Worm (Caenorhabditis elegans) whole organism, young adult: Measurements from ENCODE around the gene C55A6.1.
A peak's percentile ranks its signal among the peaks of the same experiment; 100 is the strongest.
"Not testable (repeated sequence)": the region's sequence is repeated elsewhere in the genome, so short reads cannot be mapped to it uniquely, and the experiment has no call there.

Experiments
- C17E4.6 ChIP-seq: fragments of 200-800 bp; sonication (Bioruptor generic); IDR thresholded peaks from 2 replicates; pipeline ENCODE4 v1.3.6; 2022; ENCODE audit warnings: missing genetic modification reagents, missing genetic modification characterization, missing compliant biosample characterization
- F33H1.4 ChIP-seq: fragments of 200-800 bp; sonication (Bioruptor generic); IDR thresholded peaks from 2 replicates; pipeline ENCODE4 v1.3.6; 2022; ENCODE audit warnings: missing genetic modification reagents, missing genetic modification characterization, missing compliant biosample characterization
- F39B2.1 ChIP-seq: fragments of 200-800 bp; sonication (Bioruptor generic); IDR thresholded peaks from 2 replicates; pipeline ENCODE4 v1.3.6; 2022; ENCODE audit warnings: missing genetic modification reagents, missing genetic modification characterization, missing compliant biosample characterization
- F49E8.2 ChIP-seq: sonication (generic microtip); optimal IDR thresholded peaks from 3 replicates; lab custom pipeline; 2017; ENCODE audit warnings: missing genetic modification characterization, mild to moderate bottlenecking, missing compliant biosample characterization, antibody characterized with exemption, moderate library complexity; ENCODE audit not compliant: insufficient read depth
- F52B5.7 ChIP-seq: sonication (generic microtip); optimal IDR thresholded peaks from 2 replicates; lab custom pipeline; 2016; ENCODE audit warnings: mild to moderate bottlenecking, missing genetic modification characterization, missing compliant biosample characterization
- F55B11.4 ChIP-seq: sonication (generic microtip); optimal IDR thresholded peaks from 2 replicates; lab custom pipeline; 2016; ENCODE audit warnings: missing compliant biosample characterization, missing genetic modification characterization, borderline replicate concordance; ENCODE audit not compliant: insufficient read depth
- T07F8.4 ChIP-seq: sonication (generic microtip); optimal IDR thresholded peaks from 2 replicates; lab custom pipeline; 2016; ENCODE audit warnings: mild to moderate bottlenecking, missing genetic modification characterization, moderate library complexity, missing compliant biosample characterization
- Y56A3A.18 ChIP-seq: fragments of 200-800 bp; sonication (Bioruptor generic); IDR thresholded peaks from 2 replicates; pipeline ENCODE4 v1.3.6; 2022; ENCODE audit warnings: missing genetic modification reagents, missing genetic modification characterization, missing compliant biosample characterization
- Y95B8A.8 ChIP-seq: fragments of 200-800 bp; sonication (Bioruptor generic); IDR thresholded peaks from 2 replicates; pipeline ENCODE4 v1.3.6; 2022; ENCODE audit warnings: missing genetic modification reagents, missing genetic modification characterization, missing compliant biosample characterization
- aptf-3 ChIP-seq: fragments of 200-800 bp; sonication (Bioruptor generic); IDR thresholded peaks from 2 replicates; pipeline ENCODE4 v1.3.6; 2022; ENCODE audit warnings: missing genetic modification characterization, missing compliant biosample characterization
- egrh-3 ChIP-seq: fragments of 200-800 bp; sonication (Bioruptor generic); IDR thresholded peaks from 2 replicates; pipeline ENCODE4 v1.3.6; 2022; ENCODE audit warnings: missing genetic modification reagents, missing genetic modification characterization, missing compliant biosample characterization
- ekl-4 ChIP-seq: fragments of 200-800 bp; sonication (Bioruptor generic); IDR thresholded peaks from 2 replicates; pipeline ENCODE4 v1.3.6; 2022; ENCODE audit warnings: missing genetic modification reagents, missing genetic modification characterization, missing compliant biosample characterization
- fkh-3 ChIP-seq: sonication (generic microtip); optimal IDR thresholded peaks from 2 replicates; lab custom pipeline; 2016; ENCODE audit warnings: mild to moderate bottlenecking, missing genetic modification characterization, missing compliant biosample characterization
- hmg-1.2 ChIP-seq: fragments of 200-800 bp; sonication (Bioruptor generic); IDR thresholded peaks from 2 replicates; pipeline ENCODE4 v1.3.6; 2022; ENCODE audit warnings: missing genetic modification reagents, missing genetic modification characterization, missing compliant biosample characterization
- hmg-20 ChIP-seq: fragments of 200-800 bp; sonication (Bioruptor generic); IDR thresholded peaks from 2 replicates; pipeline ENCODE4 v1.3.6; 2022; ENCODE audit warnings: missing genetic modification reagents, missing genetic modification characterization, missing compliant biosample characterization
- hrde-1 ChIP-seq: sonication (generic microtip); optimal IDR thresholded peaks from 2 replicates; lab custom pipeline; 2016; ENCODE audit warnings: missing genetic modification characterization, mild to moderate bottlenecking, missing compliant biosample characterization, moderate library complexity, missing genotype, missing genetic modification reagents, borderline replicate concordance
- hsf-1 ChIP-seq: fragments of 200-800 bp; sonication (Bioruptor generic); IDR thresholded peaks from 2 replicates; pipeline ENCODE4 v1.3.6; 2022; ENCODE audit warnings: missing genetic modification reagents, missing genetic modification characterization, missing compliant biosample characterization
- lsl-1 ChIP-seq: fragments of 200-800 bp; sonication (Bioruptor generic); optimal IDR thresholded peaks from 2 replicates; lab custom pipeline; 2018; ENCODE audit warnings: mild to moderate bottlenecking, missing genetic modification characterization, moderate library complexity, missing compliant biosample characterization
- madf-6 ChIP-seq: fragments of 200-800 bp; sonication (Bioruptor generic); IDR thresholded peaks from 2 replicates; pipeline ENCODE4 v1.3.6; 2022; ENCODE audit warnings: missing genetic modification reagents, missing genetic modification characterization, missing compliant biosample characterization
- mes-4 ChIP-seq: sonication (generic microtip); optimal IDR thresholded peaks from 2 replicates; lab custom pipeline; 2016; ENCODE audit warnings: missing genotype, missing genetic modification characterization, missing compliant biosample characterization
- nfyb-1 ChIP-seq: fragments of 200-800 bp; sonication (Bioruptor generic); IDR thresholded peaks from 2 replicates; pipeline ENCODE4 v1.3.6; 2022; ENCODE audit warnings: missing genetic modification reagents, missing genetic modification characterization, missing compliant biosample characterization
- nhr-27 ChIP-seq: fragments of 200-800 bp; sonication (Bioruptor generic); optimal IDR thresholded peaks from 2 replicates; lab custom pipeline; 2018; ENCODE audit warnings: mild to moderate bottlenecking, missing genetic modification characterization, moderate library complexity, missing compliant biosample characterization
- nhr-90 ChIP-seq: sonication (generic microtip); optimal IDR thresholded peaks from 2 replicates; lab custom pipeline; 2016; ENCODE audit warnings: missing genotype, mild to moderate bottlenecking, missing genetic modification characterization, missing compliant biosample characterization
- pha-4 ChIP-seq: fragments of 150-350 bp; sonication (generic microtip); optimal IDR thresholded peaks from 2 replicates; lab custom pipeline; 2014; ENCODE audit warnings: missing biosample characterization, missing genetic modification reagents, missing genetic modification characterization
- sdz-38 ChIP-seq: sonication (generic microtip); optimal IDR thresholded peaks from 2 replicates; lab custom pipeline; 2016; ENCODE audit warnings: missing genotype, missing genetic modification characterization, missing compliant biosample characterization
- snpc-3.4 ChIP-seq: sonication (generic microtip); optimal IDR thresholded peaks from 2 replicates; lab custom pipeline; 2017; ENCODE audit warnings: missing genetic modification characterization, mild to moderate bottlenecking, missing compliant biosample characterization, antibody characterized with exemption, moderate library complexity, missing genotype, missing genetic modification reagents
- tbp1 ChIP-seq: fragments of 200-800 bp; sonication (Bioruptor generic); optimal IDR thresholded peaks from 2 replicates; lab custom pipeline; 2018; ENCODE audit warnings: mild to moderate bottlenecking, missing genetic modification characterization, missing compliant biosample characterization
- zfh-2 ChIP-seq: fragments of 200-800 bp; sonication (Bioruptor generic); conservative IDR thresholded peaks from 2 replicates; pipeline ENCODE4 v1.3.6; 2022; ENCODE audit warnings: missing genetic modification reagents, missing genetic modification characterization, missing compliant biosample characterization

C55A6.1 gene

ce11 chrV:11486680-11487079 is 18.1 kb downstream of the C55A6.1 start, which contains the start of gene T11F9.10:
Gene T11F9.10, plus strand, starts transcription at chrV:11486980.
- TF ChIP-seq nhr-27 (tag; lab: Kevin White, UChicago) = no peak
- no peak for TF ChIP-seq Y56A3A.18 (GFP tag; lab: Robert Waterston, UW)
- TF ChIP-seq hrde-1 (tag; lab: Kevin White, UChicago) = no peak
- TF ChIP-seq hmg-1.2 (GFP tag; lab: Robert Waterston, UW) = no peak
- no peak for TF ChIP-seq tbp1 (GFP tag; lab: Kevin White, UChicago)
- no peak for TF ChIP-seq F39B2.1 (GFP tag; lab: Robert Waterston, UW)
- TF ChIP-seq F49E8.2 (tag; lab: Kevin White, UChicago) = no peak
- no peak for TF ChIP-seq aptf-3 (GFP tag; lab: Robert Waterston, UW)
- TF ChIP-seq T07F8.4 = no peak
- no peak for TF ChIP-seq F55B11.4 (tag; lab: Kevin White, UChicago)

DNA sequence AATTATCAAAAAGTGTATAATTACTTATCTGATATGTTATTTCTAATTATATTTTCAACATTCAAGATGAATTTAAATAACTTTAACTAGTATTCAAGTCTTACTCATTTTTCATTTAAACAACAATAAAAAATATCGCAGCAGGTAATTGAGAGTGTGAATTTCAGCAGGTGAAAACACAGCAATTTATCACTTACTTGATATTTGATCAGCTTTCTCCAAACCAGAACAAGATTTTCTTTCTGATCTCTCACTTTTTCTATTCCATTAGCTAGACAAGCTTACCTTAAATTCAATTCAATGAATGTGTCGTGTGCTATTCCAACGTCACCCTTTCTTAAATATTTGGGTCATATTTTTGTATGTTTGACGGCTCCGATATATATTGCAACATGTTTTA is 19.2 kb downstream of the C55A6.1 start, which contains the start of gene srh-1:
Gene srh-1, plus strand, starts transcription at position 301 of the 400 bp plus-strand sequence.
- TF ChIP-seq egrh-3 (GFP tag; lab: Robert Waterston, UW) (no peak), mes-4 (tag; lab: Kevin White, UChicago) (no peak), C17E4.6 (GFP tag; lab: Robert Waterston, UW) (no peak), lsl-1 (GFP tag; lab: Kevin White, UChicago) (no peak), pha-4 (tag; lab: Kevin White, UChicago) (no peak), sdz-38 (tag; lab: Kevin White, UChicago) (no peak), T07F8.4 (no peak), hmg-20 (GFP tag; lab: Robert Waterston, UW) (no peak), Y95B8A.8 (GFP tag; lab: Robert Waterston, UW) (no peak), ekl-4 (GFP tag; lab: Robert Waterston, UW) (no peak), fkh-3 (tag; lab: Kevin White, UChicago) (no peak)

DNA sequence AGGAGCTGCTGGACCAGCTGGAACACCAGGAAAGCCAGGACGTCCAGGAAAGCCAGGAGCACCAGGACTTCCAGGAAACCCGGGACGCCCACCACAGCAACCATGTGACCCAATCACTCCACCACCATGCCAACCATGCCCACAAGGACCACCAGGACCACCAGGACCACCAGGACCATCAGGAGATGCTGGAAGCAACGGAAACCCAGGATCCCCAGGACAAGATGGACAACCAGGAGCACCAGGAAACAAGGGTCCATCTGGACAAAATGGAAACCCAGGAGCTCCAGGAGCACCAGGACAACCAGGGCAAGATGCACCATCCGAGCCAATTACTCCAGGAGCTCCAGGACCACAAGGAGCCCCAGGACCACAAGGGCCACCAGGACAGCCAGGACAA is 20.4 kb downstream of the C55A6.1 start:
- TF ChIP-seq pha-4 (tag; lab: Kevin White, UChicago) (no peak), hmg-20 (GFP tag; lab: Robert Waterston, UW) (0 out of 2 replicates have a peak, but pooled peaks have one; percentile 6), nhr-90 (tag; lab: Kevin White, UChicago) (no peak), snpc-3.4 (tag; lab: Kevin White, UChicago) (no peak), F52B5.7 (tag; lab: Kevin White, UChicago) (no peak), zfh-2 (GFP tag; lab: Robert Waterston, UW) (peak; percentile 65), egrh-3 (GFP tag; lab: Robert Waterston, UW) (peak; percentile 62; the same call in 1 of the 2 replicates)

- TF ChIP-seq madf-6 (GFP tag; lab: Robert Waterston, UW) (peak; percentile 33; the same call in 1 of the 2 replicates), lsl-1 (GFP tag; lab: Kevin White, UChicago) (peak; percentile 62), F33H1.4 (GFP tag; lab: Robert Waterston, UW) (peak; percentile 68)
Measured at ce11 chrV:11483580-11484092, 21.1 kb downstream of the C55A6.1 start, which contains the start of gene col-157. Gene col-157, plus strand, starts transcription at chrV:11484042.

DNA sequence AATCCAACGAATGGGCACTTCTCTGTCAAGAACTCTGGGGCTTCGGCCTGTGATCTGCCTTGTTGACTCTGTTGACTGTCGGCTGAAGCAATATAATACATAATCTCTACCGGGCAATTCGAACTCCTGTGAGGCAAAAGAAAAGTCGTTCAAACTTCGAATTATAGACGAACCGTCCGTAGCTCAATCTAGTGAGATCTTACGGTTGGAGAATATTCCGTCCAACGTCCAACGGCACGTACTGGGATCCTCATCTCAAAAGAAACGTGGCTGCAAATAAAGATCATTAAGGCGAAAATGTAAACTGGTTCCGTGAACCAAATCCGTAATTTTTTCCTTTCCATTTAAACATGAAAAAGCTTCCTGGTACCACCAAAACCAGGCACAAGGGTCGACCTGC is 24.0 kb downstream of the C55A6.1 start, which contains the start of gene T11F9.14:
Gene T11F9.14, minus strand, starts transcription at position 101 of the 400 bp plus-strand sequence.
- TF ChIP-seq hsf-1, nfyb-1, F33H1.4 (GFP tag; lab: Robert Waterston, UW): not testable (repeated sequence)
